Fruit fly (Drosophila melanogaster) whole organism, wandering third instar larva: Measurements from ENCODE around the gene Ucp4C.

Source experiments
- Sp1 ChIP-seq: fragments of 200-800 bp; sonication (Bioruptor generic); optimal IDR thresholded peaks from 3 replicates; lab custom pipeline; 2019; ENCODE audit warnings: missing biosample characterization, mild to moderate bottlenecking, missing genetic modification characterization, moderate library complexity
- dsf ChIP-seq: sonication (Bioruptor generic); optimal IDR thresholded peaks from 2 replicates; lab custom pipeline; 2016; ENCODE audit warnings: missing biosample characterization, missing genetic modification characterization, borderline replicate concordance
- foxo ChIP-seq, 2 experiments: fragments of 200-800 bp; sonication (Bioruptor generic); optimal IDR thresholded peaks; 2 replicates in 1 of 2; 3 replicates in 1 of 2; lab custom pipeline; 2016 to 2017; ENCODE audit warnings: missing biosample characterization in 2 of 2, missing genetic modification characterization in 2 of 2
- sage ChIP-seq: fragments of 200-800 bp; sonication (Bioruptor generic); optimal IDR thresholded peaks from 2 replicates; lab custom pipeline; 2016; ENCODE audit warnings: missing biosample characterization, mild to moderate bottlenecking, missing genetic modification characterization

DNA sequence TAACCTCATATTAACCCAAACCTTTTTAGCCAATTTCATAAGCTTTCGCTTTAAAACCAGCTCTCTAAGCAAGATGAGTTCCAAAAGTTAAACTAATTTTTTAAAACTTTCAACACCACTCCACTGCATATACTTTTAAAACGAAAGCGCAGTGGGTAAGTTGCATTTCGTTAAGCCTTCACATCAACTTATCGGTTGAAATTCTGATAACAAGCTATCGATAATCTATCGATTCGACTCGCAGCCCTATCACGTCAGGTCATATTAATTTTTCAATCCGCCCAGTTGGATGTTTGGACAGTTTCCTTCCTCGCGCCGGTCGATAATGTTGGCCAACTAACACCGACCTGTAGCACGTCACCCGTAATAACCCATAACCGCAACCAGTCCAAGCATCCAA is 17.7 kb downstream of the Ucp4C start, which contains the start of gene ifc:
- TF ChIP-seq foxo (GFP tag; optimal IDR thresholded peaks at IDR 0.05; lab: Kevin White, UChicago) (peak in 1 of 2 experiments; percentile 52), sage (GFP tag; lab: Kevin White, UChicago) (no peak), Sp1 (GFP tag; lab: Kevin White, UChicago) (peak; percentile 8), dsf (no peak)
